Fruit fly (Drosophila melanogaster): Measurements from ENCODE around the gene CG6576.

CG6576 gene

dm6 chr3L:8767876-8768275, 12.1 kb downstream of the CG6576 start (continued):
- no peak for TF ChIP-seq CG31441 (GFP tag; IDR thresholded peaks at IDR 0.05)
- no peak for TF ChIP-seq lov (optimal IDR thresholded peaks at IDR 0.05)
- TF ChIP-seq lov (GFP tag; IDR thresholded peaks at IDR 0.05): no peak
- no peak for TF ChIP-seq Stat92E (GFP tag; optimal IDR thresholded peaks at IDR 0.05)
- TF ChIP-seq phol (tag; optimal IDR thresholded peaks at IDR 0.05): peak; percentile 12
- TF ChIP-seq nerfin-2 (GFP tag; IDR thresholded peaks at IDR 0.05; ENCODE audit: partially characterized antibody): no peak
- TF ChIP-seq Doc2 (GFP tag; IDR thresholded peaks at IDR 0.05): no peak
- no peak for TF ChIP-seq pan (optimal IDR thresholded peaks at IDR 0.05)
- peak in 1 of 2 experiments; percentile 48 for TF ChIP-seq pan (GFP tag; optimal IDR thresholded peaks at IDR 0.05 in 1 of 2, IDR thresholded peaks at IDR 0.05 in 1 of 2)
- TF ChIP-seq oc (tag; optimal IDR thresholded peaks at IDR 0.05): no peak
- TF ChIP-seq CG15514 (GFP tag; optimal IDR thresholded peaks at IDR 0.05): peak; percentile 27
- no peak for TF ChIP-seq ftz-f1 (GFP tag; optimal IDR thresholded peaks at IDR 0.05)
- TF ChIP-seq seq (GFP tag; IDR thresholded peaks at IDR 0.05): no peak
- no peak for TF ChIP-seq HLHmδ (GFP tag; optimal IDR thresholded peaks at IDR 0.05)
- no peak for TF ChIP-seq crp (GFP tag; optimal IDR thresholded peaks at IDR 0.05)
- no peak for TF ChIP-seq CG4854 (GFP tag; optimal IDR thresholded peaks at IDR 0.05)
- TF ChIP-seq CG17912 (GFP tag; optimal IDR thresholded peaks at IDR 0.05): no peak
- no peak for TF ChIP-seq ewg (GFP tag; optimal IDR thresholded peaks at IDR 0.05)
- TF ChIP-seq sug (tag; optimal IDR thresholded peaks at IDR 0.05): no peak
- no peak for TF ChIP-seq cg (GFP tag; optimal IDR thresholded peaks at IDR 0.05)
- TF ChIP-seq chn (GFP tag; optimal IDR thresholded peaks at IDR 0.05): no peak
- no peak for TF ChIP-seq CG1792 (GFP tag; optimal IDR thresholded peaks at IDR 0.05)
- TF ChIP-seq rib (GFP tag; IDR thresholded peaks at IDR 0.05): no peak
- TF ChIP-seq lilli (GFP tag; optimal IDR thresholded peaks at IDR 0.05): peak; percentile 68
- no peak for TF ChIP-seq Dfd (GFP tag; optimal IDR thresholded peaks at IDR 0.05)
- peak; percentile 46 for TF ChIP-seq CG16815 (GFP tag; optimal IDR thresholded peaks at IDR 0.05)
- peak; percentile 31 for TF ChIP-seq CG10274 (GFP tag; optimal IDR thresholded peaks at IDR 0.05)
- peak; percentile 62 for TF ChIP-seq grau (tag; optimal IDR thresholded peaks at IDR 0.05)
- TF ChIP-seq gsb-n (tag; optimal IDR thresholded peaks at IDR 0.05): no peak
- no peak; the same call in 1 of the 2 replicates for TF ChIP-seq CG14014 (GFP tag; IDR thresholded peaks at IDR 0.05)
- TF ChIP-seq HmgZ (tag; optimal IDR thresholded peaks at IDR 0.05): peak; percentile 56
- no peak for TF ChIP-seq tap (tag; optimal IDR thresholded peaks at IDR 0.05)
- TF ChIP-seq onecut (GFP tag; IDR thresholded peaks at IDR 0.05): no peak
- TF ChIP-seq CG7786 (GFP tag; optimal IDR thresholded peaks at IDR 0.05): peak; percentile 57
- peak; percentile 11 for TF ChIP-seq Dad (GFP tag; optimal IDR thresholded peaks at IDR 0.05)
- TF ChIP-seq CG4282 (GFP tag; optimal IDR thresholded peaks at IDR 0.05): no peak
- no peak for TF ChIP-seq p53 (GFP tag; optimal IDR thresholded peaks at IDR 0.05)
- TF ChIP-seq BtbVII (GFP tag; optimal IDR thresholded peaks at IDR 0.05): peak; percentile 43
- peak; percentile 66 for TF ChIP-seq CG12769 (tag; optimal IDR thresholded peaks at IDR 0.05)
- TF ChIP-seq CG33213 (GFP tag; optimal IDR thresholded peaks at IDR 0.05): no peak
- no peak for TF ChIP-seq Bteb2 (GFP tag; optimal IDR thresholded peaks at IDR 0.05)
- peak; percentile 14 for TF ChIP-seq CG12744 (GFP tag; optimal IDR thresholded peaks at IDR 0.05)
- peak; percentile 24; the same call in 2 of the 3 replicates for TF ChIP-seq tgo (GFP tag; IDR thresholded peaks at IDR 0.05)
- TF ChIP-seq Doc3 (GFP tag; IDR thresholded peaks at IDR 0.05; ENCODE audit: partially characterized antibody): no peak
- peak; percentile 21 for TF ChIP-seq CG13624 (GFP tag; optimal IDR thresholded peaks at IDR 0.05)
- no peak for TF ChIP-seq CG16863 (GFP tag; optimal IDR thresholded peaks at IDR 0.05)
- no peak for TF ChIP-seq prd (optimal IDR thresholded peaks at IDR 0.05)
- peak; percentile 58; the same call in 2 of the 3 replicates for TF ChIP-seq prd (GFP tag; IDR thresholded peaks at IDR 0.05)
- TF ChIP-seq CG30020 (tag; optimal IDR thresholded peaks at IDR 0.05): no peak
- no peak for TF ChIP-seq Kr (GFP tag; optimal IDR thresholded peaks at IDR 0.05)
- TF ChIP-seq Ssrp (tag; optimal IDR thresholded peaks at IDR 0.05): no peak
- no peak for TF ChIP-seq ara (GFP tag; IDR thresholded peaks at IDR 0.05)
